Fruit fly (Drosophila melanogaster) whole organism, embryonic: Measurements from ENCODE around the gene bon.

Source experiments
- Aef1 ChIP-seq: fragments of 200-800 bp; sonication (Bioruptor generic); IDR thresholded peaks from 3 replicates; pipeline ENCODE4 v1.3.6; 2022; ENCODE audit warnings: missing biosample characterization, missing genetic modification characterization
- CG10267 ChIP-seq: fragments of 200-800 bp; sonication (Bioruptor generic); optimal IDR thresholded peaks from 2 replicates; lab custom pipeline; 2018; ENCODE audit warnings: missing biosample characterization, mild to moderate bottlenecking, missing genetic modification characterization, moderate library complexity
- CG10321 ChIP-seq: fragments of 200-800 bp; sonication (Bioruptor generic); IDR thresholded peaks from 2 replicates; pipeline ENCODE4 v1.3.6; 2022; ENCODE audit warnings: missing biosample characterization, missing genetic modification characterization
- CG10366 ChIP-seq: fragments of 200-800 bp; sonication (Bioruptor generic); IDR thresholded peaks from 2 replicates; pipeline ENCODE4 v1.3.6; 2022; ENCODE audit warnings: missing biosample characterization, missing genetic modification characterization
- CG11504 ChIP-seq: fragments of 200-800 bp; sonication (Bioruptor generic); optimal IDR thresholded peaks from 3 replicates; lab custom pipeline; 2019; ENCODE audit warnings: missing biosample characterization, mild to moderate bottlenecking, missing genetic modification characterization, moderate library complexity
- CG12744 ChIP-seq: fragments of 200-800 bp; sonication (Bioruptor generic); optimal IDR thresholded peaks from 2 replicates; lab custom pipeline; 2016; ENCODE audit warnings: missing biosample characterization, missing genetic modification characterization
- CG13287 ChIP-seq: fragments of 200-800 bp; sonication (Bioruptor generic); IDR thresholded peaks from 2 replicates; pipeline ENCODE4 v1.3.6; 2022; ENCODE audit warnings: missing biosample characterization, missing genetic modification characterization; ENCODE audit not compliant: partially characterized antibody
- CG13424 ChIP-seq: fragments of 200-800 bp; sonication (Bioruptor generic); optimal IDR thresholded peaks from 2 replicates; lab custom pipeline; 2019; ENCODE audit warnings: missing biosample characterization, mild to moderate bottlenecking, missing genetic modification characterization, moderate library complexity
- CG14050 ChIP-seq: fragments of 200-800 bp; sonication (Bioruptor generic); IDR thresholded peaks from 3 replicates; pipeline ENCODE4 v1.3.6; 2022; ENCODE audit warnings: missing biosample characterization, missing genetic modification characterization
- CG17359 ChIP-seq: fragments of 200-800 bp; sonication (Bioruptor generic); optimal IDR thresholded peaks from 3 replicates; lab custom pipeline; 2018; ENCODE audit warnings: missing biosample characterization, mild to moderate bottlenecking, missing genetic modification characterization, moderate library complexity
- CG17829 ChIP-seq: fragments of 200-800 bp; optimal IDR thresholded peaks from 2 replicates; lab custom pipeline; 2019; ENCODE audit warnings: missing biosample characterization, mild to moderate bottlenecking, missing genetic modification characterization, moderate library complexity
- CG2202 ChIP-seq: fragments of 200-800 bp; sonication (Bioruptor generic); optimal IDR thresholded peaks from 2 replicates; lab custom pipeline; 2018; ENCODE audit warnings: missing biosample characterization, mild to moderate bottlenecking, missing genetic modification characterization
- CG31224 ChIP-seq: fragments of 200-800 bp; sonication (Bioruptor generic); IDR thresholded peaks from 2 replicates; pipeline ENCODE4 v1.3.6; 2022; ENCODE audit warnings: missing biosample characterization, missing genetic modification characterization
- CG33213 ChIP-seq: fragments of 200-800 bp; sonication (Bioruptor generic); optimal IDR thresholded peaks from 3 replicates; lab custom pipeline; 2016; ENCODE audit warnings: missing biosample characterization, missing genetic modification characterization
- CG6683 ChIP-seq: fragments of 200-800 bp; sonication (Bioruptor generic); optimal IDR thresholded peaks from 2 replicates; lab custom pipeline; 2017; ENCODE audit warnings: missing biosample characterization, mild to moderate bottlenecking, missing genetic modification characterization, missing genetic modification reagents
- CG8388 ChIP-seq: fragments of 200-800 bp; sonication (Bioruptor generic); optimal IDR thresholded peaks from 2 replicates; lab custom pipeline; 2019; ENCODE audit warnings: missing biosample characterization, mild to moderate bottlenecking, missing genetic modification characterization, moderate library complexity
- CoRest ChIP-seq: fragments of 200-800 bp; sonication (Bioruptor generic); optimal IDR thresholded peaks from 3 replicates; lab custom pipeline; 2018; ENCODE audit warnings: missing biosample characterization, mild to moderate bottlenecking, missing genetic modification characterization, moderate library complexity
- D ChIP-seq, 2 experiments: fragments of 200-800 bp in 1 of 2; fragments of >200 bp in 1 of 2; sonication (Bioruptor generic) in 1 of 2; optimal IDR thresholded peaks; 2 replicates in 1 of 2; 3 replicates in 1 of 2; lab custom pipeline; 2017; ENCODE audit warnings: mild to moderate bottlenecking in 1 of 2, missing biosample characterization in 1 of 2, missing genetic modification characterization in 1 of 2, missing genetic modification reagents in 1 of 2
- Dek ChIP-seq: fragments of 200-800 bp; sonication (Bioruptor generic); optimal IDR thresholded peaks from 3 replicates; lab custom pipeline; 2019; ENCODE audit warnings: missing biosample characterization, mild to moderate bottlenecking, missing genetic modification characterization, moderate library complexity
- Dip3 ChIP-seq: fragments of 200-800 bp; sonication (Bioruptor generic); optimal IDR thresholded peaks from 3 replicates; lab custom pipeline; 2016; ENCODE audit warnings: missing biosample characterization, missing genetic modification characterization
- H2.0 ChIP-seq: fragments of 200-800 bp; sonication (Bioruptor generic); IDR thresholded peaks from 2 replicates; pipeline ENCODE4 v1.3.6; 2022; ENCODE audit warnings: missing biosample characterization, missing genetic modification characterization
- HHEX ChIP-seq: fragments of 200-800 bp; sonication (Bioruptor generic); optimal IDR thresholded peaks from 3 replicates; lab custom pipeline; 2017; ENCODE audit warnings: missing biosample characterization, mild to moderate bottlenecking, missing genetic modification characterization, missing genetic modification reagents
- HLHmδ ChIP-seq: fragments of 200-800 bp; sonication (Bioruptor generic); optimal IDR thresholded peaks from 2 replicates; lab custom pipeline; 2018; ENCODE audit warnings: missing biosample characterization, mild to moderate bottlenecking, missing genetic modification characterization, moderate library complexity
- Hey ChIP-seq: fragments of 200-800 bp; sonication (Bioruptor generic); optimal IDR thresholded peaks from 3 replicates; lab custom pipeline; 2018; ENCODE audit warnings: missing biosample characterization, mild to moderate bottlenecking, missing genetic modification characterization
- Hr51 ChIP-seq, 2 experiments: fragments of 200-800 bp; sonication (Bioruptor generic); optimal IDR thresholded peaks; 2 replicates in 1 of 2; 3 replicates in 1 of 2; lab custom pipeline; 2016 to 2018; ENCODE audit warnings: missing biosample characterization in 2 of 2, missing genetic modification characterization in 2 of 2, mild to moderate bottlenecking in 1 of 2, moderate library complexity in 1 of 2
- Meics ChIP-seq: fragments of 200-800 bp; sonication (Bioruptor generic); optimal IDR thresholded peaks from 2 replicates; lab custom pipeline; 2017; ENCODE audit warnings: missing biosample characterization, mild to moderate bottlenecking, missing genetic modification characterization
- Mes4 ChIP-seq: fragments of 200-800 bp; sonication (Bioruptor generic); optimal IDR thresholded peaks from 2 replicates; lab custom pipeline; 2016; ENCODE audit warnings: missing biosample characterization, missing genetic modification characterization
- Myb ChIP-seq: fragments of 200-800 bp; sonication (Bioruptor generic); optimal IDR thresholded peaks from 2 replicates; lab custom pipeline; 2016; ENCODE audit warnings: missing biosample characterization, missing genetic modification characterization
- Side ChIP-seq: fragments of 200-800 bp; sonication (Bioruptor generic); optimal IDR thresholded peaks from 2 replicates; lab custom pipeline; 2016; ENCODE audit warnings: missing biosample characterization, missing genetic modification characterization
- Ssrp ChIP-seq: fragments of 200-800 bp; sonication (Bioruptor generic); optimal IDR thresholded peaks from 2 replicates; lab custom pipeline; 2018; ENCODE audit warnings: missing biosample characterization, mild to moderate bottlenecking, missing genetic modification characterization, moderate library complexity
- Trl ChIP-seq, 3 experiments: fragments of >200 bp in 2 of 3; fragments of 200-800 bp in 1 of 3; sonication (Bioruptor generic) in 1 of 3; optimal IDR thresholded peaks; 2 replicates in 1 of 3; 3 replicates in 2 of 3; lab custom pipeline; 2016 to 2017; ENCODE audit warnings: missing biosample characterization in 1 of 3, missing genetic modification characterization in 1 of 3
- ap ChIP-seq: fragments of 200-800 bp; sonication (Bioruptor generic); IDR thresholded peaks from 2 replicates; pipeline ENCODE4 v1.3.6; 2022; ENCODE audit warnings: missing biosample characterization, missing genetic modification characterization
- bsh ChIP-seq, 2 experiments: fragments of 200-800 bp; sonication (Bioruptor generic); optimal IDR thresholded peaks; 2 replicates each; lab custom pipeline; 2017 to 2018; ENCODE audit warnings: mild to moderate bottlenecking in 2 of 2, missing biosample characterization in 2 of 2, missing genetic modification characterization in 2 of 2, moderate library complexity in 1 of 2
- dm ChIP-seq: fragments of 200-800 bp; sonication (Bioruptor generic); optimal IDR thresholded peaks from 3 replicates; lab custom pipeline; 2016; ENCODE audit warnings: missing biosample characterization, missing genetic modification characterization
- emc ChIP-seq: fragments of 200-800 bp; sonication (Bioruptor generic); optimal IDR thresholded peaks from 2 replicates; lab custom pipeline; 2016; ENCODE audit warnings: missing biosample characterization, missing genetic modification characterization
- ems ChIP-seq: fragments of 200-800 bp; sonication (Bioruptor generic); optimal IDR thresholded peaks from 3 replicates; lab custom pipeline; 2016; ENCODE audit warnings: missing biosample characterization, missing genetic modification characterization
- eyg ChIP-seq: fragments of 200-800 bp; sonication (Bioruptor generic); optimal IDR thresholded peaks from 3 replicates; lab custom pipeline; 2016; ENCODE audit warnings: missing biosample characterization, missing genetic modification characterization
- grn ChIP-seq: fragments of 200-800 bp; sonication (Bioruptor generic); optimal IDR thresholded peaks from 3 replicates; lab custom pipeline; 2017; ENCODE audit warnings: missing biosample characterization, missing genetic modification characterization
- gt ChIP-seq: fragments of 200-800 bp; sonication (Bioruptor generic); IDR thresholded peaks from 2 replicates; pipeline ENCODE4 v1.3.6; 2022; ENCODE audit warnings: missing biosample characterization, missing genetic modification characterization
- h ChIP-seq: fragments of >200 bp; optimal IDR thresholded peaks from 2 replicates; lab custom pipeline; 2017
- kni ChIP-seq: fragments of 200-800 bp; sonication (Bioruptor generic); optimal IDR thresholded peaks from 3 replicates; lab custom pipeline; 2017; ENCODE audit warnings: mild to moderate bottlenecking, missing biosample characterization, missing genetic modification reagents, missing genetic modification characterization
- lab ChIP-seq: fragments of 200-800 bp; sonication (Bioruptor generic); optimal IDR thresholded peaks from 3 replicates; lab custom pipeline; 2017; ENCODE audit warnings: missing biosample characterization, missing genetic modification characterization, mild to moderate bottlenecking, moderate library complexity, missing genetic modification reagents
- lilli ChIP-seq: fragments of 200-800 bp; sonication (Bioruptor generic); optimal IDR thresholded peaks from 3 replicates; lab custom pipeline; 2016; ENCODE audit warnings: missing biosample characterization, missing genetic modification characterization
- odd ChIP-seq: fragments of 200-800 bp; sonication (Bioruptor generic); optimal IDR thresholded peaks from 2 replicates; lab custom pipeline; 2017; ENCODE audit warnings: missing biosample characterization, mild to moderate bottlenecking, missing genetic modification characterization
- pb ChIP-seq: fragments of 200-800 bp; sonication (Bioruptor generic); optimal IDR thresholded peaks from 3 replicates; lab custom pipeline; 2016; ENCODE audit warnings: missing biosample characterization, missing genetic modification characterization
- pfk ChIP-seq: fragments of 200-800 bp; sonication (Bioruptor generic); optimal IDR thresholded peaks from 2 replicates; lab custom pipeline; 2018; ENCODE audit warnings: missing biosample characterization, mild to moderate bottlenecking, missing genetic modification characterization, moderate library complexity
- pho ChIP-seq: fragments of 200-800 bp; sonication (Bioruptor generic); optimal IDR thresholded peaks from 2 replicates; lab custom pipeline; 2016; ENCODE audit warnings: missing biosample characterization, missing genetic modification characterization
- toy ChIP-seq: fragments of 200-800 bp; sonication (Bioruptor generic); IDR thresholded peaks from 2 replicates; pipeline ENCODE4 v1.3.6; 2022; ENCODE audit warnings: missing biosample characterization, missing genetic modification characterization
- ttk ChIP-seq: fragments of 200-800 bp; sonication (Bioruptor generic); IDR thresholded peaks from 2 replicates; pipeline ENCODE4 v2.1.2; 2022; ENCODE audit warnings: missing biosample characterization, missing genetic modification characterization
- vfl ChIP-seq: fragments of 200-800 bp; sonication (Bioruptor generic); optimal IDR thresholded peaks from 2 replicates; lab custom pipeline; 2016; ENCODE audit warnings: missing biosample characterization, missing genetic modification characterization
- zfh2 ChIP-seq: fragments of 200-800 bp; sonication (Bioruptor generic); optimal IDR thresholded peaks from 2 replicates; lab custom pipeline; 2016; ENCODE audit warnings: missing biosample characterization, missing genetic modification characterization

Gene bon

DNA sequence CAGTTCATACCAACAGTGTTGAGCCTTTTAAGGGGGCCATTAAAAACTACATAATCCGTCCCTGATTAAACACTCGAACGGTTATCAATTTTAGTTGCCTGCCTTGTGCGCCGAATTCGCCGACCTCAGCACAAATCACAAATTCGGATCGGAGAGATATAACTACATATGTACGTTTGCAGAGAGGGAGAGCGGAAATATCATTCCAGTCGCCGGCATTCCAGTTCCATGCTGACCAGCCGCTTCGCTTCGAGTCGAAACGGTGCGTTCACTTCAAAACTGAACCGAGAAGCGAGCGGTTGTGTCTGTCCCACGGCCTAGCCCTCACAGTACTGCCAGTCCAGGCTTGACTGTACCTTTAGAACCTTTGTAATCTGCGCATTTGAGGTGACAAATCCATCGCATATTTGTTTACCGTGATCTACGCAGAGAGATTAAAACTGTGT lies 18.4 kb upstream of the bon start (continued):
- no peak for TF ChIP-seq CG10267 (tag; lab: Kevin White, UChicago)
- peak; percentile 65 for TF ChIP-seq CG17829 (tag; lab: Kevin White, UChicago)
- TF ChIP-seq vfl (GFP tag; lab: Kevin White, UChicago) = peak; percentile 17
- TF ChIP-seq CoRest = no peak
- no peak for TF ChIP-seq toy (GFP tag; lab: Robert Waterston, UW)
- TF ChIP-seq CG10321 (GFP tag; lab: Robert Waterston, UW) = no peak
- no peak for TF ChIP-seq h (lab: Kevin White, UChicago)
- peak; percentile 90 for TF ChIP-seq Hey (tag; lab: Kevin White, UChicago)
- TF ChIP-seq HLHmδ (GFP tag; lab: Kevin White, UChicago) = peak; percentile 74
- TF ChIP-seq CG13287 (GFP tag; lab: Robert Waterston, UW) = peak; percentile 31; the same call in 1 of the 2 replicates
- TF ChIP-seq CG11504 (tag; lab: Kevin White, UChicago) = no peak
- TF ChIP-seq ttk (GFP tag; lab: Robert Waterston, UW) = no peak
- no peak for TF ChIP-seq Dip3 (GFP tag; lab: Kevin White, UChicago)
- TF ChIP-seq gt = no peak
- TF ChIP-seq Trl (optimal IDR thresholded peaks at IDR 0.05; lab: Kevin White, UChicago) = peak in 1 of 2 experiments; percentile 61
- TF ChIP-seq Trl (GFP tag; optimal IDR thresholded peaks at IDR 0.05; lab: Kevin White, UChicago) = no peak
- peak; percentile 44 for TF ChIP-seq lab
- TF ChIP-seq ap (GFP tag; lab: Robert Waterston, UW) = no peak
- TF ChIP-seq dm (GFP tag; lab: Kevin White, UChicago) = no peak
- no peak for TF ChIP-seq CG10366
- no peak for TF ChIP-seq zfh2 (GFP tag; lab: Kevin White, UChicago)
- TF ChIP-seq eyg = no peak
- TF ChIP-seq D (optimal IDR thresholded peaks at IDR 0.05; lab: Kevin White, UChicago) = no peak
- no peak for TF ChIP-seq D (GFP tag; optimal IDR thresholded peaks at IDR 0.05; lab: Kevin White, UChicago)
- peak; percentile 83 for TF ChIP-seq grn
- TF ChIP-seq CG31224 = no peak
- no peak for TF ChIP-seq CG8388 (GFP tag; lab: Kevin White, UChicago)
- TF ChIP-seq Myb (GFP tag; lab: Kevin White, UChicago) = no peak
- TF ChIP-seq bsh (GFP tag; optimal IDR thresholded peaks at IDR 0.05; lab: Kevin White, UChicago) = no peak
- TF ChIP-seq lilli (GFP tag; lab: Kevin White, UChicago) = peak; percentile 73
- no peak for TF ChIP-seq CG6683 (GFP tag; lab: Kevin White, UChicago)
- peak; percentile 7 for TF ChIP-seq Meics (GFP tag; lab: Kevin White, UChicago)
- no peak for TF ChIP-seq HHEX
- TF ChIP-seq pb (GFP tag; lab: Kevin White, UChicago) = no peak
- TF ChIP-seq CG2202 (tag; lab: Kevin White, UChicago) = no peak
- no peak for TF ChIP-seq Ssrp (tag; lab: Kevin White, UChicago)
- TF ChIP-seq Aef1 (GFP tag; lab: Robert Waterston, UW) = no peak
- TF ChIP-seq ems (GFP tag; lab: Kevin White, UChicago) = no peak
- no peak for TF ChIP-seq CG12744 (GFP tag; lab: Kevin White, UChicago)
- TF ChIP-seq emc (GFP tag; lab: Kevin White, UChicago) = no peak
- peak; percentile 54 for TF ChIP-seq Side (GFP tag; lab: Kevin White, UChicago)
- peak; percentile 71 for TF ChIP-seq pfk (GFP tag; lab: Kevin White, UChicago)
- no peak for TF ChIP-seq CG14050 (GFP tag; lab: Robert Waterston, UW)
- peak; percentile 76 for TF ChIP-seq kni (GFP tag; lab: Kevin White, UChicago)
- no peak for TF ChIP-seq Hr51 (GFP tag; optimal IDR thresholded peaks at IDR 0.05; lab: Kevin White, UChicago)
- TF ChIP-seq CG13424 (tag; lab: Kevin White, UChicago) = no peak
- no peak for TF ChIP-seq Mes4
- peak; percentile 22 for TF ChIP-seq odd (GFP tag; lab: Kevin White, UChicago)
- TF ChIP-seq CG33213 = no peak
- TF ChIP-seq CG17359 (tag; lab: Kevin White, UChicago) = no peak
- peak; percentile 14 for TF ChIP-seq Dek (tag; lab: Kevin White, UChicago)
- no peak for TF ChIP-seq H2.0 (GFP tag; lab: Robert Waterston, UW)
- TF ChIP-seq pho (GFP tag; lab: Kevin White, UChicago) = peak; percentile 9
